Worm (Caenorhabditis elegans) whole organism, L4 larva: ENCODE data around the gene T03F7.5.

ENCODE experiments used
- F26F4.8 ChIP-seq: fragments of 200-800 bp; sonication (Bioruptor generic); conservative IDR thresholded peaks from 2 replicates; pipeline ENCODE4 v1.3.6; 2022; ENCODE audit warnings: missing genetic modification characterization, missing compliant biosample characterization
- arid-1 ChIP-seq: fragments of 200-800 bp; sonication (Bioruptor generic); conservative IDR thresholded peaks from 2 replicates; pipeline ENCODE4 v1.3.6; 2022; ENCODE audit warnings: missing genetic modification reagents, missing genetic modification characterization, missing compliant biosample characterization
- ces-1 ChIP-seq: fragments of 150-350 bp; sonication (generic microtip); optimal IDR thresholded peaks from 4 replicates; lab custom pipeline; 2014; ENCODE audit warnings: missing biosample characterization, missing genetic modification reagents, missing genetic modification characterization
- dmd-9 ChIP-seq: fragments of 200-800 bp; sonication (Bioruptor generic); IDR thresholded peaks from 2 replicates; pipeline ENCODE4 v1.3.6; 2022; ENCODE audit warnings: missing genetic modification reagents, missing genetic modification characterization, missing compliant biosample characterization
- lir-3 ChIP-seq: sonication (generic microtip); optimal IDR thresholded peaks from 2 replicates; lab custom pipeline; 2016; ENCODE audit warnings: mild to moderate bottlenecking, missing genetic modification characterization, missing compliant biosample characterization
- nhr-11 ChIP-seq: fragments of 150-350 bp; optimal IDR thresholded peaks from 2 replicates; lab custom pipeline; 2014; ENCODE audit warnings: missing biosample characterization, missing genetic modification characterization
- nhr-28 ChIP-seq: fragments of 150-350 bp; optimal IDR thresholded peaks from 2 replicates; lab custom pipeline; 2014; ENCODE audit warnings: missing biosample characterization, missing genetic modification characterization
- pqm-1 ChIP-seq: sonication (generic microtip); optimal IDR thresholded peaks from 2 replicates; lab custom pipeline; 2017; ENCODE audit warnings: missing biosample characterization, missing genetic modification characterization
- unc-62 ChIP-seq, 3 experiments: fragments of 150-350 bp in 1 of 3; sonication (generic microtip); optimal IDR thresholded peaks in 2 of 3; peaks in 1 of 3; 1 replicate in 1 of 3; 2 replicates in 2 of 3; lab custom pipeline; 2014 to 2017; ENCODE audit warnings: missing biosample characterization in 3 of 3, missing genetic modification characterization in 3 of 3, missing genetic modification reagents in 3 of 3, missing genotype in 1 of 3

- TF ChIP-seq nhr-11 (tag; lab: Kevin White, UChicago) (no peak), unc-62 (GFP tag; optimal IDR thresholded peaks at IDR 0.05 in 1 of 2; lab: Kevin White, UChicago) (no peak), unc-62 (tag; optimal IDR thresholded peaks at IDR 0.05; lab: Kevin White, UChicago) (no peak), ces-1 (GFP tag; lab: Kevin White, UChicago) (no peak), F26F4.8 (GFP tag; lab: Robert Waterston, UW) (no peak), arid-1 (GFP tag; lab: Robert Waterston, UW) (no peak), lir-3 (tag; lab: Kevin White, UChicago) (no peak), nhr-28 (tag; lab: Kevin White, UChicago) (no peak), dmd-9 (GFP tag; lab: Robert Waterston, UW) (no peak), pqm-1 (tag; lab: Kevin White, UChicago) (no peak)
Observed at ce11 chrV:11329100-11329499, 30.6 kb upstream of the T03F7.5 start, which contains the start of gene F47G9.6.
